Fruit fly (Drosophila melanogaster) whole organism, embryonic: ENCODE results near the gene fusl.

Source experiments
- ATbp ChIP-seq: fragments of 200-800 bp; sonication (Bioruptor generic); optimal IDR thresholded peaks from 2 replicates; lab custom pipeline; 2017; ENCODE audit warnings: missing biosample characterization, mild to moderate bottlenecking, missing genetic modification characterization, missing genetic modification reagents
- Atf-2 ChIP-seq: fragments of 200-800 bp; sonication (Bioruptor generic); optimal IDR thresholded peaks from 2 replicates; lab custom pipeline; 2016; ENCODE audit warnings: missing biosample characterization, missing genetic modification characterization
- Blimp-1 ChIP-seq: fragments of 200-800 bp; sonication (Bioruptor generic); optimal IDR thresholded peaks from 3 replicates; lab custom pipeline; 2018; ENCODE audit warnings: missing biosample characterization, missing genetic modification characterization, mild to moderate bottlenecking, moderate library complexity, missing genetic modification reagents
- BtbVII ChIP-seq: fragments of 200-800 bp; sonication (Bioruptor generic); optimal IDR thresholded peaks from 3 replicates; lab custom pipeline; 2017; ENCODE audit warnings: missing biosample characterization, mild to moderate bottlenecking, missing genetic modification characterization
- CG12155 ChIP-seq: fragments of 200-800 bp; sonication (Bioruptor generic); optimal IDR thresholded peaks from 3 replicates; lab custom pipeline; 2016; ENCODE audit warnings: missing biosample characterization, missing genetic modification characterization
- CG16863 ChIP-seq: fragments of 200-800 bp; sonication (Bioruptor generic); optimal IDR thresholded peaks from 3 replicates; lab custom pipeline; 2016; ENCODE audit warnings: missing biosample characterization, missing genetic modification characterization
- CG17361 ChIP-seq: fragments of 200-800 bp; sonication (Bioruptor generic); IDR thresholded peaks from 3 replicates; pipeline ENCODE4 v1.3.6; 2022; ENCODE audit warnings: missing biosample characterization, missing genetic modification characterization
- CG1832 ChIP-seq: fragments of 200-800 bp; sonication (Bioruptor generic); optimal IDR thresholded peaks from 2 replicates; lab custom pipeline; 2017; ENCODE audit warnings: missing biosample characterization, mild to moderate bottlenecking, missing genetic modification characterization, inconsistent platforms
- CG18476 ChIP-seq: fragments of 200-800 bp; sonication (Bioruptor generic); optimal IDR thresholded peaks from 2 replicates; lab custom pipeline; 2016; ENCODE audit warnings: missing biosample characterization, mild to moderate bottlenecking, missing genetic modification characterization
- CG4360 ChIP-seq: fragments of 200-800 bp; sonication (Bioruptor generic); IDR thresholded peaks from 2 replicates; pipeline ENCODE4 v1.3.6; 2022; ENCODE audit warnings: missing biosample characterization, missing genetic modification characterization
- CG5180 ChIP-seq: fragments of 200-800 bp; sonication (Bioruptor generic); optimal IDR thresholded peaks from 3 replicates; lab custom pipeline; 2017; ENCODE audit warnings: missing biosample characterization, missing genetic modification characterization, mild to moderate bottlenecking, moderate library complexity, missing genetic modification reagents
- CG7372 ChIP-seq: fragments of 200-800 bp; sonication (Bioruptor generic); IDR thresholded peaks from 2 replicates; pipeline ENCODE4 v1.3.6; 2022; ENCODE audit warnings: missing biosample characterization, missing genetic modification characterization
- CG8359 ChIP-seq: fragments of 200-800 bp; sonication (Bioruptor generic); optimal IDR thresholded peaks from 2 replicates; lab custom pipeline; 2017; ENCODE audit warnings: missing biosample characterization, mild to moderate bottlenecking, missing genetic modification characterization, borderline replicate concordance
- Dp ChIP-seq: fragments of 200-800 bp; sonication (Bioruptor generic); optimal IDR thresholded peaks from 2 replicates; lab custom pipeline; 2018; ENCODE audit warnings: missing biosample characterization, mild to moderate bottlenecking, missing genetic modification characterization, moderate library complexity
- HHEX ChIP-seq: fragments of 200-800 bp; sonication (Bioruptor generic); optimal IDR thresholded peaks from 3 replicates; lab custom pipeline; 2017; ENCODE audit warnings: missing biosample characterization, mild to moderate bottlenecking, missing genetic modification characterization, missing genetic modification reagents
- Hr78 ChIP-seq, 2 experiments: fragments of 200-800 bp in 1 of 2; fragments of >200 bp in 1 of 2; sonication (Bioruptor generic) in 1 of 2; optimal IDR thresholded peaks; 2 replicates each; lab custom pipeline; 2017 to 2019; ENCODE audit warnings: missing biosample characterization in 2 of 2, missing genetic modification characterization in 2 of 2, mild to moderate bottlenecking in 1 of 2, moderate library complexity in 1 of 2
- Med ChIP-seq: fragments of 200-800 bp; sonication (Bioruptor generic); peaks from one replicate; lab custom pipeline; 2016; ENCODE audit warnings: missing biosample characterization, missing genetic modification characterization, mild to moderate bottlenecking, inconsistent platforms, moderate library complexity
- Oaz ChIP-seq: fragments of 200-800 bp; sonication (Bioruptor generic); IDR thresholded peaks from 2 replicates; pipeline ENCODE4 v1.3.6; 2022; ENCODE audit warnings: missing biosample characterization, missing genetic modification characterization
- Pdp1 ChIP-seq, 2 experiments: fragments of 200-800 bp; sonication (Bioruptor generic); optimal IDR thresholded peaks; 3 replicates each; lab custom pipeline; 2016; ENCODE audit warnings: missing biosample characterization in 2 of 2, missing genetic modification characterization in 2 of 2, mild to moderate bottlenecking in 1 of 2, moderate library complexity in 1 of 2
- Rx ChIP-seq: fragments of 200-800 bp; sonication (Bioruptor generic); IDR thresholded peaks from 2 replicates; pipeline ENCODE4 v1.3.6; 2022; ENCODE audit warnings: missing biosample characterization, missing genetic modification characterization
- Spps ChIP-seq: fragments of 200-800 bp; sonication (Bioruptor generic); optimal IDR thresholded peaks from 2 replicates; lab custom pipeline; 2018; ENCODE audit warnings: missing biosample characterization, mild to moderate bottlenecking, missing genetic modification characterization
- Xrp1 ChIP-seq: fragments of 200-800 bp; sonication (Bioruptor generic); IDR thresholded peaks from 2 replicates; pipeline ENCODE4 v1.3.6; 2022; ENCODE audit warnings: missing biosample characterization, missing genetic modification characterization
- cg ChIP-seq: fragments of 200-800 bp; sonication (Bioruptor generic); optimal IDR thresholded peaks from 3 replicates; lab custom pipeline; 2019; ENCODE audit warnings: missing biosample characterization, mild to moderate bottlenecking, missing genetic modification characterization, moderate library complexity
- corto ChIP-seq: fragments of 200-800 bp; sonication (Bioruptor generic); optimal IDR thresholded peaks from 2 replicates; lab custom pipeline; 2016; ENCODE audit warnings: missing biosample characterization, mild to moderate bottlenecking, missing genetic modification characterization, moderate library complexity
- dysf ChIP-seq: fragments of 200-800 bp; sonication (Bioruptor generic); IDR thresholded peaks from 3 replicates; pipeline ENCODE4 v1.3.6; 2022; ENCODE audit warnings: missing biosample characterization, missing genetic modification characterization
- hkb ChIP-seq, 2 experiments: fragments of 200-800 bp in 1 of 2; fragments of >200 bp in 1 of 2; sonication (Bioruptor generic) in 1 of 2; IDR thresholded peaks in 1 of 2; optimal IDR thresholded peaks in 1 of 2; 2 replicates each; pipeline versions ENCODE4 v1.3.6 to Lab custom; 2017 to 2022; ENCODE audit warnings: missing biosample characterization in 1 of 2, missing genetic modification characterization in 1 of 2
- knrl ChIP-seq: fragments of 200-800 bp; sonication (Bioruptor generic); IDR thresholded peaks from 3 replicates; pipeline ENCODE4 v1.3.6; 2022; ENCODE audit warnings: missing biosample characterization, missing genetic modification characterization; ENCODE audit not compliant: partially characterized antibody
- lbe ChIP-seq: fragments of 200-800 bp; sonication (Bioruptor generic); optimal IDR thresholded peaks from 2 replicates; lab custom pipeline; 2016; ENCODE audit warnings: missing biosample characterization, mild to moderate bottlenecking, missing genetic modification characterization
- mam ChIP-seq: fragments of 200-800 bp; sonication (Bioruptor generic); optimal IDR thresholded peaks from 3 replicates; lab custom pipeline; 2016; ENCODE audit warnings: missing biosample characterization, missing genetic modification characterization
- nom ChIP-seq: fragments of 200-800 bp; sonication (Bioruptor generic); optimal IDR thresholded peaks from 2 replicates; lab custom pipeline; 2017; ENCODE audit warnings: missing biosample characterization, missing genetic modification characterization, mild to moderate bottlenecking, moderate library complexity, missing genetic modification reagents
- peb ChIP-seq: fragments of 200-800 bp; sonication (Bioruptor generic); IDR thresholded peaks from 2 replicates; pipeline ENCODE4 v1.3.6; 2022; ENCODE audit warnings: missing biosample characterization, missing genetic modification characterization
- run ChIP-seq: fragments of 200-800 bp; sonication (Bioruptor generic); optimal IDR thresholded peaks from 3 replicates; lab custom pipeline; 2018; ENCODE audit warnings: missing biosample characterization, mild to moderate bottlenecking, missing genetic modification characterization
- sens ChIP-seq: fragments of 200-800 bp; sonication (Bioruptor generic); peaks from one replicate; lab custom pipeline; 2016; ENCODE audit warnings: missing biosample characterization, missing genetic modification characterization
- sima ChIP-seq: fragments of 200-800 bp; sonication (Bioruptor generic); optimal IDR thresholded peaks from 2 replicates; lab custom pipeline; 2016; ENCODE audit warnings: missing biosample characterization, missing genetic modification characterization
- toy ChIP-seq: fragments of 200-800 bp; sonication (Bioruptor generic); IDR thresholded peaks from 2 replicates; pipeline ENCODE4 v1.3.6; 2022; ENCODE audit warnings: missing biosample characterization, missing genetic modification characterization
- trh ChIP-seq: fragments of 200-800 bp; sonication (Bioruptor generic); optimal IDR thresholded peaks from 2 replicates; lab custom pipeline; 2016; ENCODE audit warnings: missing biosample characterization, missing genetic modification characterization

Gene fusl

DNA sequence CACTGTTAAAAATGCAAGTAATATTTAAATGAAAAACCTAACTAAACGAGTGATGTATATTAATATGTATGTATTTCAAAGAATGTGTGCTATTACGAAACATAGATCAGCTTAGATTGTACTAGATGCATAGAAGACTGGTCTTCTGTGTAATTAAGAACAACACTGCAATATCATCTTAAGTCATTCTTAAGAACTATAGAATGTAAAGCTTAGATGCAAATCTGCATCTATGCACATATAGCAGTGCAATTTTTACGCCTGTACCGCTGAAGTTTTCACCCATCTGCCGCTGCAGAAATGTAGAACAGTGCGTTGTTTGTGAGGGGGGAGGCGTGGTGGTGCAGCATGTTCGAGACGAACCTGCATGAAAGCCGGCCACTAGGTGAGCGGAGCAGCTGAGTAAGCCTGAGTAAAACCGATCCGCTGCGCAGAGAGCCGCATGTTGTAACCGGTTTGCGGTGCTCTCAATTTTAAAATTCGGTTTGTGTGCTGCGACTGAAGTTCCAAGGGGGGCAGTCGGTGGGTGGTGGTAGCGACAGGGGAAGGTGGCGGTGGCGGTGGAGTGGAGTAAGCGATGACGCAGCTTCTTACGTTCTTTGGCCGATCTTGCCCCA, 41.1 kb downstream of the fusl start (continued):
- peak; percentile 18 for TF ChIP-seq ATbp (GFP tag; lab: Kevin White, UChicago)
- no peak for TF ChIP-seq CG16863 (GFP tag; lab: Kevin White, UChicago)
- TF ChIP-seq Dp (GFP tag; lab: Kevin White, UChicago) = no peak
- no peak for TF ChIP-seq sima (GFP tag; lab: Kevin White, UChicago)
- TF ChIP-seq toy = no peak
- no peak for TF ChIP-seq HHEX (GFP tag; lab: Kevin White, UChicago)
- TF ChIP-seq CG7372 (GFP tag; lab: Robert Waterston, UW) = no peak
- TF ChIP-seq Xrp1 (GFP tag; lab: Robert Waterston, UW) = peak; percentile 36; the same call in 1 of the 2 replicates
- TF ChIP-seq Spps (tag; lab: Kevin White, UChicago) = peak; percentile 42
- TF ChIP-seq CG12155 (GFP tag; lab: Kevin White, UChicago) = no peak
- peak; percentile 66 for TF ChIP-seq CG17361 (GFP tag; lab: Robert Waterston, UW)

DNA sequence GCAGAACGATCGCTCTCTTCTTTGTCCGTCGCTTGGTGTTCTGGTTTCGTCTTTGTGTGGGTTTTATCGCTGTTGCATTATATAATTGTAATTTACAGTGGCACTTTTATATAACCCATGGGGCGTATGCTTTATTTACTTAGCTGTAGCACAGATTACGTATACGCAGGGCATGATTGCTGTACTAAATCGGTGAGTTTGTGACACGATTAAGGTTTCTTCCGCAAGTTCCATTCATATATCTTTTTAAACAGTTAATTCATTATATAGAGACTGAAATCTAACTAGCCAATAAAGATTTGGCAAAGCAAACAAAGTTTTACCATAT, 42.7 kb downstream of the fusl start:
- TF ChIP-seq CG18476 (GFP tag; lab: Kevin White, UChicago) (peak; percentile 54), knrl (no peak), lbe (GFP tag; lab: Kevin White, UChicago) (peak; percentile 59), BtbVII (GFP tag; lab: Kevin White, UChicago) (no peak), trh (no peak), Atf-2 (GFP tag; lab: Kevin White, UChicago) (no peak), CG8359 (GFP tag; lab: Kevin White, UChicago) (peak; percentile 26), run (tag; lab: Kevin White, UChicago) (no peak), CG5180 (GFP tag; lab: Kevin White, UChicago) (peak; percentile 39), Pdp1 (GFP tag; optimal IDR thresholded peaks at IDR 0.05; lab: Kevin White, UChicago) (peak in 1 of 2 experiments; percentile 94), dysf (no peak), CG4360 (GFP tag; lab: Robert Waterston, UW) (no peak), CG7372 (GFP tag; lab: Robert Waterston, UW) (peak; percentile 72), sens (GFP tag; lab: Kevin White, UChicago) (peak; percentile 37), Oaz (GFP tag; lab: Robert Waterston, UW) (no peak), mam (GFP tag; lab: Kevin White, UChicago) (no peak), Med (GFP tag; lab: Kevin White, UChicago) (peak; percentile 2)

dm6 chr2L:5294392-5295244, 43.3 kb downstream of the fusl start:
- TF ChIP-seq Rx (GFP tag; lab: Robert Waterston, UW) (no peak), Blimp-1 (peak; percentile 8), peb (GFP tag; lab: Robert Waterston, UW) (no peak), cg (peak; percentile 10), CG1832 (GFP tag; lab: Kevin White, UChicago) (no peak), corto (GFP tag; lab: Kevin White, UChicago) (peak; percentile 26), hkb (optimal IDR thresholded peaks at IDR 0.05; lab: Kevin White, UChicago) (peak; percentile 21), hkb (GFP tag; IDR thresholded peaks at IDR 0.05; lab: Robert Waterston, UW) (no peak), nom (GFP tag; lab: Kevin White, UChicago) (peak; percentile 76), Hr78 (GFP tag; optimal IDR thresholded peaks at IDR 0.05; lab: Kevin White, UChicago) (peak in 1 of 2 experiments; percentile 48)
